Worm (Caenorhabditis elegans) whole organism, L2 larva: ENCODE results near the gene C49C3.8.

Experiments used
- elt-3 ChIP-seq: sonication (generic microtip); optimal IDR thresholded peaks from 2 replicates; lab custom pipeline; 2017; ENCODE audit warnings: missing biosample characterization, missing genetic modification characterization
- nhr-11 ChIP-seq: fragments of 150-350 bp; optimal IDR thresholded peaks from 2 replicates; lab custom pipeline; 2014; ENCODE audit warnings: missing biosample characterization, missing genetic modification characterization
- nhr-25 ChIP-seq: fragments of 150-350 bp; sonication (generic microtip); optimal IDR thresholded peaks from 3 replicates; lab custom pipeline; 2014; ENCODE audit warnings: missing biosample characterization, missing genetic modification characterization

DNA sequence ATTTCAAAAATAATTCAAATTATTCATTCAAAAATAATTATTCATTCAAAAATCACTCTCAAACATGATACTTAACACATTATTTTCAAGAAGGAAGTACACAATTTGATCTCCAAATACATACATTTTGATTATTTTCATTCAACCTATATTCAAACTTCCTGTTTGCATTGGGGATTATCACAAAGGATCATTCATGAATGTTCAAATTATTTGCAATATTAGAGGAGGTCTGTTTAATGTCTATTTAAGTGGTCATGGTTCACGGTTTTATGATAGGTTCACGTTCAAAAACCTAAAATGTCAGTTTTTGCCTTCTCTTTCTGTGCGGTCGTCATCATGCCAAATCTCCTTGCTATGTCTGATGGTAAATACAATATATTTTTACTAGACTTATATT, 26.1 kb downstream of the C49C3.8 start, which contains the start of gene clec-202:
- TF ChIP-seq nhr-11 (tag; lab: Kevin White, UChicago), result no peak
- TF ChIP-seq elt-3, result no peak
- TF ChIP-seq nhr-25 (tag; lab: Kevin White, UChicago), result no peak
